Worm (Caenorhabditis elegans): ENCODE data around the gene ttr-28.

ttr-28 gene

DNA sequence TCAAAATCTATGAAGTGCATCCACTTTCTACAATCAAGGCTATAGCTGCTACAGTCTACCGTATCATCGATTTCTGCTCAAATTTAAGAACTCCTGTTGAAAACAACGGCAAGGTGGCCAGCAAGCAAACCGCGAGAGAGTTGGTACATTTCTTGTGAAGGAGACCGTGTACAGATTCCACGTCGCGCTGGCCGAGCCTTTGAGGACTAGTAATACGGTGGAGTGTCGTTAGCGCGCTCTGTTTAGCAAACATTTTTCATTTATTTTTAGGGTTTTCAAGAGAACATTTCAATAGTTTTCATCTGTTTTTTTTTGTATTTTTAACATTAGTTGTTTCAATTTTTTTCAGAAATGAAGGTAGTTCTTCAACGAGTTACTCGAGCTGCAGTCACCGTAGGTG, 47.3 kb upstream of the ttr-28 start, which contains the start of gene pqn-68 (continued):
- no peak for TF ChIP-seq egl-13 (tag; optimal IDR thresholded peaks at IDR 0.05)
- TF ChIP-seq nhr-19 (GFP tag; conservative IDR thresholded peaks at IDR 0.05), result no peak
- no peak for TF ChIP-seq lin-15B (tag; optimal IDR thresholded peaks at IDR 0.05)
- TF ChIP-seq jun-1 (tag; optimal IDR thresholded peaks at IDR 0.05), result no peak
- no peak for TF ChIP-seq lin-39 (tag; optimal IDR thresholded peaks at IDR 0.05)
- no peak for TF ChIP-seq egl-27 (tag; optimal IDR thresholded peaks at IDR 0.05)
- TF ChIP-seq unc-98 (GFP tag; IDR thresholded peaks at IDR 0.05), result no peak
- TF ChIP-seq lsy-2 (tag; optimal IDR thresholded peaks at IDR 0.05), result peak; percentile 26 to 56
- peak; percentile 43 for TF ChIP-seq snu-23 (GFP tag; optimal IDR thresholded peaks at IDR 0.05)
- no peak for TF ChIP-seq irx-1 (tag; optimal IDR thresholded peaks at IDR 0.05)
- no peak for TF ChIP-seq efl-3 (GFP tag; optimal IDR thresholded peaks at IDR 0.05)
- no peak for TF ChIP-seq nhr-20 (tag; optimal IDR thresholded peaks at IDR 0.05)
- no peak for TF ChIP-seq vab-15 (tag; optimal IDR thresholded peaks at IDR 0.05)
- TF ChIP-seq C04F5.9 (tag; optimal IDR thresholded peaks at IDR 0.05), result no peak
- peak in 1 of 3 experiments; percentile 12 for TF ChIP-seq ceh-82 (tag; optimal IDR thresholded peaks at IDR 0.05)
- TF ChIP-seq nhr-12 (tag; optimal IDR thresholded peaks at IDR 0.05), result no peak
- TF ChIP-seq swsn-7 (tag; optimal IDR thresholded peaks at IDR 0.05), result peak; percentile 1
- no peak for TF ChIP-seq hpl-2 (GFP tag; optimal IDR thresholded peaks at IDR 0.05)
- no peak for TF ChIP-seq nhr-237 (tag; optimal IDR thresholded peaks at IDR 0.05)
- TF ChIP-seq unc-86 (tag; optimal IDR thresholded peaks at IDR 0.05), result no peak
- TF ChIP-seq rnt-1 (tag; optimal IDR thresholded peaks at IDR 0.05), result peak; percentile 49
- no peak for TF ChIP-seq nhr-76 (tag; optimal IDR thresholded peaks at IDR 0.05)
- TF ChIP-seq nhr-28 (tag; optimal IDR thresholded peaks at IDR 0.05), result no peak
- TF ChIP-seq fkh-4 (tag; optimal IDR thresholded peaks at IDR 0.05; ENCODE audit: borderline replicate concordance), result no peak
- no peak for TF ChIP-seq pag-3 (tag; optimal IDR thresholded peaks at IDR 0.05; ENCODE audit: borderline replicate concordance, insufficient read depth)
- no peak for TF ChIP-seq nhr-90 (tag; optimal IDR thresholded peaks at IDR 0.05; ENCODE audit: poor library complexity)
- TF ChIP-seq mab-9 (GFP tag; IDR thresholded peaks at IDR 0.05), result no peak
- TF ChIP-seq elt-3 (tag; optimal IDR thresholded peaks at IDR 0.05), result no peak
- peak; percentile 32 for TF ChIP-seq lin-14 (GFP tag; optimal IDR thresholded peaks at IDR 0.05)
- no peak for TF ChIP-seq snpc-4 (tag; optimal IDR thresholded peaks at IDR 0.05)
- TF ChIP-seq ceh-90 (tag; optimal IDR thresholded peaks at IDR 0.05), result no peak
- no peak for TF ChIP-seq skn-1 (tag; optimal IDR thresholded peaks at IDR 0.05)
- no peak for TF ChIP-seq F16B12.6 (tag; optimal IDR thresholded peaks at IDR 0.05)
- TF ChIP-seq tlp-1 (tag; optimal IDR thresholded peaks at IDR 0.05), result no peak
- no peak for TF ChIP-seq nhr-84 (tag; optimal IDR thresholded peaks at IDR 0.05)
- TF ChIP-seq fkh-10 (GFP tag; optimal IDR thresholded peaks at IDR 0.05), result no peak
- no peak for TF ChIP-seq pqm-1 (tag; optimal IDR thresholded peaks at IDR 0.05)
- TF ChIP-seq alr-1 (tag; optimal IDR thresholded peaks at IDR 0.05; ENCODE audit: borderline replicate concordance), result no peak
- TF ChIP-seq unc-30 (tag; optimal IDR thresholded peaks at IDR 0.05), result no peak
- no peak for TF ChIP-seq zag-1 (tag; optimal IDR thresholded peaks at IDR 0.05)
- TF ChIP-seq isw-1 (GFP tag; IDR thresholded peaks at IDR 0.05), result no peak
- TF ChIP-seq sptf-1 (tag; optimal IDR thresholded peaks at IDR 0.05), result no peak
- no peak for TF ChIP-seq nhr-77 (tag; optimal IDR thresholded peaks at IDR 0.05)
- no peak for TF ChIP-seq ceh-63 (GFP tag; optimal IDR thresholded peaks at IDR 0.05)
- no peak for TF ChIP-seq C34B4.2 (tag; optimal IDR thresholded peaks at IDR 0.05)
- peak; percentile 30 for TF ChIP-seq nhr-71 (tag; optimal IDR thresholded peaks at IDR 0.05)
